Worm (Caenorhabditis elegans) whole organism, early embryonic: ENCODE measurements around the gene Y110A2AL.7.

Source experiments
- aly-1 ChIP-seq: sonication (generic microtip); optimal IDR thresholded peaks from 2 replicates; lab custom pipeline; 2016; ENCODE audit warnings: missing genetic modification characterization, missing compliant biosample characterization
- ama-1 ChIP-seq: fragments of 150-350 bp; optimal IDR thresholded peaks from 2 replicates; lab custom pipeline; 2014
- ceh-13 ChIP-seq: fragments of 200-800 bp; sonication (Bioruptor generic); optimal IDR thresholded peaks from 2 replicates; lab custom pipeline; 2018; ENCODE audit warnings: mild to moderate bottlenecking, missing genetic modification characterization, missing compliant biosample characterization
- ets-7 ChIP-seq: sonication (generic microtip); optimal IDR thresholded peaks from 2 replicates; lab custom pipeline; 2016; ENCODE audit warnings: missing genotype, missing genetic modification characterization, missing compliant biosample characterization
- flt-1 ChIP-seq: fragments of 200-800 bp; sonication (Bioruptor generic); IDR thresholded peaks from 2 replicates; pipeline ENCODE4 v1.3.6; 2022; ENCODE audit warnings: missing genetic modification characterization, missing compliant biosample characterization
- hmbx-1 ChIP-seq: sonication (generic microtip); optimal IDR thresholded peaks from 2 replicates; lab custom pipeline; 2016; ENCODE audit warnings: mild to moderate bottlenecking, missing genetic modification characterization, missing compliant biosample characterization
- scrt-1 ChIP-seq: fragments of 200-800 bp; sonication (Bioruptor generic); IDR thresholded peaks from 2 replicates; pipeline ENCODE4 v1.3.6; 2022; ENCODE audit warnings: missing genetic modification characterization, missing compliant biosample characterization
- sea-1 ChIP-seq: fragments of 200-800 bp; sonication (Bioruptor generic); conservative IDR thresholded peaks from 2 replicates; pipeline ENCODE4 v1.3.6; 2022; ENCODE audit warnings: missing genetic modification characterization, missing compliant biosample characterization

DNA sequence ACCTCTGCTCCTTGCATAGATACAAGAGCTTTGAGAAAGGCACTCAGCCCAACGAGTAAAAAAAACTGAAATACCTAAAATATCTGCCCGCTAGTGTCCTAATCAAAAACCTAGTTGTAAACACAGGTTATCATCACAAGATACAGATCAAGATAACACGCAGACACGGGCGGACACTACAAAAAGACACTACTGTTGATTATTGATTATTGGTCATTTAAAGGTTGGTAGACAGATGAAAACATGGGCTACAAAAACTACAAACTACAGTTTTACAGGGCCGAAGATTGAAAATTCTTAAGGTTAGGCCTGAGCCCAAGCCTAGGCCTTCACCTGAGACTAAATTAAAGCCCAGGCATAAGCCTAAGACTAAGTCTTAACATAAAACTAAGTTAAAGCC, 15.9 kb upstream of the Y110A2AL.7 start:
- TF ChIP-seq ama-1 (lab: Kevin White, UChicago) (no peak), flt-1 (GFP tag; lab: Robert Waterston, UW) (no peak), aly-1 (no peak), sea-1 (GFP tag; lab: Robert Waterston, UW) (no peak), scrt-1 (no peak), hmbx-1 (tag; lab: Kevin White, UChicago) (no peak), ceh-13 (GFP tag; lab: Kevin White, UChicago) (no peak), ets-7 (no peak)
